Worm (Caenorhabditis elegans) whole organism, L1 larva: ENCODE measurements around the gene fbxa-81.

ENCODE experiments used
- aha-1 ChIP-seq: fragments of 150-350 bp; optimal IDR thresholded peaks from 2 replicates; lab custom pipeline; 2014; ENCODE audit warnings: missing biosample characterization, missing genetic modification characterization
- alr-1 ChIP-seq: fragments of 200-800 bp; sonication (Bioruptor generic); optimal IDR thresholded peaks from 2 replicates; lab custom pipeline; 2018; ENCODE audit warnings: borderline replicate concordance, mild to moderate bottlenecking, missing genetic modification characterization, missing compliant biosample characterization
- aly-2 ChIP-seq: fragments of 150-350 bp; optimal IDR thresholded peaks from 2 replicates; lab custom pipeline; 2014; ENCODE audit warnings: missing biosample characterization, missing genetic modification characterization
- ama-1 ChIP-seq: fragments of 150-350 bp; optimal IDR thresholded peaks from 2 replicates; lab custom pipeline; 2014
- blmp-1 ChIP-seq: fragments of 150-350 bp; optimal IDR thresholded peaks from 2 replicates; lab custom pipeline; 2014; ENCODE audit warnings: missing biosample characterization, missing genetic modification characterization
- ceh-63 ChIP-seq: fragments of 200-800 bp; sonication (Bioruptor generic); optimal IDR thresholded peaks from 2 replicates; lab custom pipeline; 2018; ENCODE audit warnings: mild to moderate bottlenecking, missing genetic modification characterization, missing compliant biosample characterization
- ceh-8 ChIP-seq: fragments of 200-800 bp; sonication (Bioruptor generic); optimal IDR thresholded peaks from 2 replicates; lab custom pipeline; 2018; ENCODE audit warnings: mild to moderate bottlenecking, missing genetic modification characterization, moderate library complexity, missing compliant biosample characterization
- ceh-82 ChIP-seq, 3 experiments: fragments of 150-350 bp in 1 of 3; sonication (generic microtip) in 2 of 3; optimal IDR thresholded peaks; 2 replicates each; lab custom pipeline; 2014 to 2017; ENCODE audit warnings: missing biosample characterization in 3 of 3, missing genetic modification characterization in 3 of 3
- ceh-88 ChIP-seq: fragments of 200-800 bp; sonication (Bioruptor generic); IDR thresholded peaks from 2 replicates; pipeline ENCODE4 v1.3.6; 2022; ENCODE audit warnings: missing genetic modification characterization, missing compliant biosample characterization
- ces-1 ChIP-seq: fragments of 150-350 bp; optimal IDR thresholded peaks from 2 replicates; lab custom pipeline; 2014; ENCODE audit warnings: missing biosample characterization, missing genetic modification reagents, missing genetic modification characterization
- dpl-1 ChIP-seq, 3 experiments: fragments of 150-350 bp in 2 of 3; sonication (generic microtip) in 1 of 3; optimal IDR thresholded peaks; 2 replicates each; lab custom pipeline; 2014 to 2017; ENCODE audit warnings: missing biosample characterization in 3 of 3, missing genetic modification characterization in 3 of 3, missing genetic modification reagents in 3 of 3
- dsc-1 ChIP-seq: sonication (generic microtip); optimal IDR thresholded peaks from 2 replicates; lab custom pipeline; 2016; ENCODE audit warnings: mild to moderate bottlenecking, missing genetic modification characterization, missing compliant biosample characterization
- efl-1 ChIP-seq, 4 experiments: fragments of 150-350 bp; optimal IDR thresholded peaks in 3 of 4; peaks in 1 of 4; 1 replicate in 1 of 4; 2 replicates in 3 of 4; lab custom pipeline; 2014; ENCODE audit warnings: missing biosample characterization in 2 of 4, missing genetic modification characterization in 2 of 4, missing genetic modification reagents in 2 of 4
- egl-27 ChIP-seq, 2 experiments: fragments of 150-350 bp in 1 of 2; sonication (generic microtip); optimal IDR thresholded peaks; 3 replicates each; lab custom pipeline; 2017 to 2018; ENCODE audit warnings: missing biosample characterization in 2 of 2, missing genetic modification characterization in 2 of 2, missing genetic modification reagents in 2 of 2
- elt-2 ChIP-seq: sonication (generic microtip); optimal IDR thresholded peaks from 2 replicates; lab custom pipeline; 2016; ENCODE audit warnings: missing genetic modification characterization, mild to moderate bottlenecking, inconsistent platforms, missing compliant biosample characterization, missing genetic modification reagents
- elt-3 ChIP-seq, 6 experiments: fragments of 150-350 bp in 1 of 6; sonication (generic microtip); optimal IDR thresholded peaks; 2 replicates each; lab custom pipeline; 2017 to 2018; ENCODE audit warnings: missing biosample characterization in 6 of 6, missing genetic modification characterization in 6 of 6, inconsistent platforms in 1 of 6
- ets-5 ChIP-seq: fragments of 200-800 bp; sonication (Bioruptor generic); IDR thresholded peaks from 2 replicates; pipeline ENCODE4 v1.3.6; 2022; ENCODE audit warnings: missing genetic modification characterization, missing compliant biosample characterization
- fkh-10 ChIP-seq: sonication (generic microtip); optimal IDR thresholded peaks from 2 replicates; lab custom pipeline; 2017; ENCODE audit warnings: missing biosample characterization, missing genetic modification reagents, missing genetic modification characterization
- hlh-4 ChIP-seq: sonication (generic microtip); optimal IDR thresholded peaks from 2 replicates; lab custom pipeline; 2016; ENCODE audit warnings: mild to moderate bottlenecking, missing genetic modification characterization, missing compliant biosample characterization
- hpl-2 ChIP-seq: fragments of 150-350 bp; optimal IDR thresholded peaks from 2 replicates; lab custom pipeline; 2014; ENCODE audit warnings: missing biosample characterization, missing genetic modification reagents, missing genetic modification characterization
- irx-1 ChIP-seq: sonication (generic microtip); optimal IDR thresholded peaks from 2 replicates; lab custom pipeline; 2016; ENCODE audit warnings: missing genetic modification characterization, missing compliant biosample characterization
- lin-13 ChIP-seq: fragments of 150-350 bp; optimal IDR thresholded peaks from 2 replicates; lab custom pipeline; 2014; ENCODE audit warnings: missing biosample characterization, missing genetic modification reagents, missing genetic modification characterization
- lin-35 ChIP-seq, 2 experiments: fragments of 150-350 bp; optimal IDR thresholded peaks; 2 replicates each; lab custom pipeline; 2014; ENCODE audit warnings: missing biosample characterization in 2 of 2, missing genetic modification characterization in 2 of 2, missing genetic modification reagents in 2 of 2
- lin-39 ChIP-seq: fragments of 150-350 bp; optimal IDR thresholded peaks from 2 replicates; lab custom pipeline; 2014; ENCODE audit warnings: missing biosample characterization, missing genetic modification reagents, missing genetic modification characterization
- lir-3 ChIP-seq: sonication (generic microtip); optimal IDR thresholded peaks from 2 replicates; lab custom pipeline; 2016; ENCODE audit warnings: mild to moderate bottlenecking, missing genetic modification characterization, moderate library complexity, missing compliant biosample characterization; ENCODE audit not compliant: poor library complexity
- mab-9 ChIP-seq: fragments of 200-800 bp; sonication (Bioruptor generic); IDR thresholded peaks from 2 replicates; pipeline ENCODE4 v1.3.6; 2022; ENCODE audit warnings: missing genetic modification reagents, missing genetic modification characterization, missing compliant biosample characterization
- mdl-1 ChIP-seq, 2 experiments: fragments of 150-350 bp; optimal IDR thresholded peaks; 2 replicates each; lab custom pipeline; 2014 to 2017; ENCODE audit warnings: missing biosample characterization in 2 of 2, missing genetic modification characterization in 2 of 2, inconsistent platforms in 1 of 2
- mep-1 ChIP-seq: fragments of 150-350 bp; optimal IDR thresholded peaks from 2 replicates; lab custom pipeline; 2014; ENCODE audit warnings: missing biosample characterization, missing genetic modification characterization
- nhr-11 ChIP-seq: fragments of 150-350 bp; optimal IDR thresholded peaks from 2 replicates; lab custom pipeline; 2014; ENCODE audit warnings: missing biosample characterization, missing genetic modification characterization
- nhr-12 ChIP-seq: sonication (generic microtip); optimal IDR thresholded peaks from 2 replicates; lab custom pipeline; 2017; ENCODE audit warnings: missing biosample characterization, missing genetic modification characterization
- nhr-19 ChIP-seq: fragments of 200-800 bp; sonication (Bioruptor generic); conservative IDR thresholded peaks from 2 replicates; pipeline ENCODE4 v1.3.6; 2022; ENCODE audit warnings: missing genetic modification characterization, missing compliant biosample characterization
- nhr-20 ChIP-seq: sonication (generic microtip); optimal IDR thresholded peaks from 2 replicates; lab custom pipeline; 2016; ENCODE audit warnings: mild to moderate bottlenecking, missing genetic modification characterization, missing compliant biosample characterization
- nhr-237 ChIP-seq: fragments of 150-350 bp; optimal IDR thresholded peaks from 2 replicates; lab custom pipeline; 2014; ENCODE audit warnings: missing biosample characterization, missing genetic modification characterization
- nhr-47 ChIP-seq: sonication (generic microtip); optimal IDR thresholded peaks from 2 replicates; lab custom pipeline; 2016; ENCODE audit warnings: mild to moderate bottlenecking, missing genetic modification characterization, moderate library complexity, missing compliant biosample characterization
- nhr-71 ChIP-seq: sonication (generic microtip); optimal IDR thresholded peaks from 2 replicates; lab custom pipeline; 2016; ENCODE audit warnings: mild to moderate bottlenecking, missing genetic modification characterization, moderate library complexity, missing compliant biosample characterization
- nhr-76 ChIP-seq: sonication (generic microtip); optimal IDR thresholded peaks from 2 replicates; lab custom pipeline; 2017; ENCODE audit warnings: missing biosample characterization, missing genetic modification characterization
- nhr-77 ChIP-seq: fragments of 150-350 bp; optimal IDR thresholded peaks from 2 replicates; lab custom pipeline; 2014; ENCODE audit warnings: missing biosample characterization, missing genetic modification characterization
- nhr-85 ChIP-seq: sonication (generic microtip); peaks from one replicate; lab custom pipeline; 2016; ENCODE audit warnings: missing genetic modification characterization, inconsistent platforms, missing compliant biosample characterization
- pax-3 ChIP-seq: fragments of 200-800 bp; sonication (Bioruptor generic); optimal IDR thresholded peaks from 2 replicates; lab custom pipeline; 2018; ENCODE audit warnings: mild to moderate bottlenecking, missing genetic modification characterization, moderate library complexity, missing compliant biosample characterization
- pqm-1 ChIP-seq: sonication (generic microtip); optimal IDR thresholded peaks from 3 replicates; lab custom pipeline; 2017; ENCODE audit warnings: missing biosample characterization, missing genetic modification characterization
- skn-1 ChIP-seq: fragments of 150-350 bp; optimal IDR thresholded peaks from 2 replicates; lab custom pipeline; 2014; ENCODE audit warnings: missing biosample characterization, missing genetic modification characterization
- snpc-4 ChIP-seq: fragments of 150-350 bp; optimal IDR thresholded peaks from 2 replicates; lab custom pipeline; 2014; ENCODE audit warnings: missing biosample characterization, missing genetic modification characterization
- snu-23 ChIP-seq: sonication (generic microtip); optimal IDR thresholded peaks from 2 replicates; lab custom pipeline; 2016; ENCODE audit warnings: missing genetic modification characterization, missing compliant biosample characterization
- sox-4 ChIP-seq: sonication (generic microtip); optimal IDR thresholded peaks from 2 replicates; lab custom pipeline; 2016; ENCODE audit warnings: missing genetic modification characterization, missing compliant biosample characterization
- sptf-1 ChIP-seq: fragments of 150-350 bp; optimal IDR thresholded peaks from 2 replicates; lab custom pipeline; 2014; ENCODE audit warnings: missing biosample characterization, missing genetic modification characterization
- tlp-1 ChIP-seq: fragments of 150-350 bp; optimal IDR thresholded peaks from 2 replicates; lab custom pipeline; 2014; ENCODE audit warnings: missing biosample characterization, missing genetic modification characterization
- unc-62 ChIP-seq: fragments of 150-350 bp; optimal IDR thresholded peaks from 2 replicates; lab custom pipeline; 2014; ENCODE audit warnings: missing biosample characterization, missing genetic modification reagents, missing genetic modification characterization
- unc-86 ChIP-seq: sonication (generic microtip); optimal IDR thresholded peaks from 2 replicates; lab custom pipeline; 2016; ENCODE audit warnings: missing genetic modification characterization, missing compliant biosample characterization
- unc-98 ChIP-seq: fragments of 200-800 bp; sonication (Bioruptor generic); IDR thresholded peaks from 2 replicates; pipeline ENCODE4 v1.3.6; 2022; ENCODE audit warnings: missing genetic modification characterization, missing compliant biosample characterization
- xbp-1 ChIP-seq: sonication (generic microtip); optimal IDR thresholded peaks from 2 replicates; lab custom pipeline; 2016; ENCODE audit warnings: missing genetic modification characterization, missing compliant biosample characterization
- zip-4 ChIP-seq: fragments of 200-800 bp; sonication (Bioruptor generic); optimal IDR thresholded peaks from 2 replicates; lab custom pipeline; 2018; ENCODE audit warnings: mild to moderate bottlenecking, missing genetic modification characterization, moderate library complexity, missing compliant biosample characterization
- ztf-11 ChIP-seq, 2 experiments: sonication (generic microtip); optimal IDR thresholded peaks; 2 replicates each; lab custom pipeline; 2016 to 2017; ENCODE audit warnings: missing genetic modification characterization in 2 of 2, missing biosample characterization in 1 of 2, missing compliant biosample characterization in 1 of 2
- ztf-4 ChIP-seq: fragments of 150-350 bp; optimal IDR thresholded peaks from 2 replicates; lab custom pipeline; 2014; ENCODE audit warnings: missing biosample characterization, missing genetic modification characterization

The fbxa-81 gene

ce11 chrX:14507992-14508391 lies 33.9 kb downstream of the fbxa-81 start (continued):
- TF ChIP-seq nhr-47 (tag; lab: Kevin White, UChicago) (peak; percentile 48), alr-1 (tag; lab: Kevin White, UChicago) (no peak), lin-35 (GFP tag; optimal IDR thresholded peaks at IDR 0.05; lab: Kevin White, UChicago) (peak; percentile 12 to 41), sptf-1 (no peak), sox-4 (tag; lab: Kevin White, UChicago) (no peak), mab-9 (GFP tag; lab: Robert Waterston, UW) (no peak), ceh-63 (GFP tag; lab: Kevin White, UChicago) (no peak), elt-2 (tag; lab: Kevin White, UChicago) (no peak), lin-39 (no peak), xbp-1 (tag; lab: Kevin White, UChicago) (peak; percentile 1), snu-23 (GFP tag; lab: Kevin White, UChicago) (peak; percentile 65), unc-86 (tag; lab: Kevin White, UChicago) (no peak), dsc-1 (tag; lab: Kevin White, UChicago) (no peak), aha-1 (tag; lab: Kevin White, UChicago) (no peak), blmp-1 (peak; percentile 90), hlh-4 (tag; lab: Kevin White, UChicago) (no peak), ceh-8 (GFP tag; lab: Kevin White, UChicago) (no peak), nhr-71 (tag; lab: Kevin White, UChicago) (peak; percentile 74), ztf-4 (tag; lab: Kevin White, UChicago) (peak; percentile 37), nhr-11 (tag; lab: Kevin White, UChicago) (no peak), pax-3 (tag; lab: Kevin White, UChicago) (no peak), tlp-1 (tag; lab: Kevin White, UChicago) (no peak), ceh-88 (GFP tag; lab: Robert Waterston, UW) (no peak), skn-1 (tag; lab: Kevin White, UChicago) (no peak), lir-3 (tag; lab: Kevin White, UChicago) (no peak), irx-1 (tag; lab: Kevin White, UChicago) (no peak), ceh-82 (tag; optimal IDR thresholded peaks at IDR 0.05; lab: Kevin White, UChicago) (no peak), mdl-1 (tag; optimal IDR thresholded peaks at IDR 0.05; lab: Kevin White, UChicago) (peak in 1 of 2 experiments; percentile 55), unc-62 (GFP tag; lab: Kevin White, UChicago) (no peak), mep-1 (tag; lab: Kevin White, UChicago) (peak; percentile 59), nhr-77 (no peak), elt-3 (tag; optimal IDR thresholded peaks at IDR 0.05; lab: Kevin White, UChicago) (peak in 5 of 6 experiments; percentile 1 to 83 (median 44)), pqm-1 (no peak), ztf-11 (tag; optimal IDR thresholded peaks at IDR 0.05; lab: Kevin White, UChicago) (no peak), nhr-20 (tag; lab: Kevin White, UChicago) (peak; percentile 82), nhr-76 (tag; lab: Kevin White, UChicago) (no peak), ets-5 (GFP tag; lab: Robert Waterston, UW) (no peak), ama-1 (lab: Kevin White, UChicago) (no peak), fkh-10 (GFP tag; lab: Kevin White, UChicago) (no peak), nhr-19 (GFP tag; lab: Robert Waterston, UW) (peak; percentile 55), zip-4 (GFP tag; lab: Kevin White, UChicago) (no peak), snpc-4 (tag; lab: Kevin White, UChicago) (no peak), lin-13 (GFP tag; lab: Kevin White, UChicago) (peak; percentile 3), nhr-85 (peak; percentile 98), efl-1 (optimal IDR thresholded peaks at IDR 0.05; lab: Kevin White, UChicago) (no peak), efl-1 (GFP tag; optimal IDR thresholded peaks at IDR 0.05 in 1 of 2; lab: Kevin White, UChicago) (peak in 1 of 2 experiments; percentile 28), egl-27 (tag; optimal IDR thresholded peaks at IDR 0.05; lab: Kevin White, UChicago) (no peak), nhr-12 (tag; lab: Kevin White, UChicago) (no peak), hpl-2 (GFP tag; lab: Kevin White, UChicago) (no peak), ces-1 (no peak), dpl-1 (GFP tag; optimal IDR thresholded peaks at IDR 0.05; lab: Kevin White, UChicago) (no peak), unc-98 (GFP tag; lab: Robert Waterston, UW) (no peak), aly-2 (tag; lab: Kevin White, UChicago) (no peak), nhr-237 (tag; lab: Kevin White, UChicago) (no peak)
